Worm (Caenorhabditis elegans): ENCODE results near the gene nhr-234.

The nhr-234 gene

ce11 chrII:12666042-12666441 is 29.6 kb downstream of the nhr-234 start:
- TF ChIP-seq sox-4 (tag; optimal IDR thresholded peaks at IDR 0.05) (no peak), nhr-71 (tag; optimal IDR thresholded peaks at IDR 0.05) (no peak), fkh-8 (tag; optimal IDR thresholded peaks at IDR 0.05) (peak; percentile 3), ets-5 (GFP tag; IDR thresholded peaks at IDR 0.05) (no peak), pag-3 (tag; optimal IDR thresholded peaks at IDR 0.05; ENCODE audit: borderline replicate concordance, insufficient read depth) (no peak), unc-130 (tag; optimal IDR thresholded peaks at IDR 0.05) (no peak), lin-35 (GFP tag; optimal IDR thresholded peaks at IDR 0.05) (no peak), swsn-7 (tag; optimal IDR thresholded peaks at IDR 0.05) (no peak), aha-1 (tag; optimal IDR thresholded peaks at IDR 0.05) (no peak), zip-4 (GFP tag; optimal IDR thresholded peaks at IDR 0.05) (no peak), lin-14 (GFP tag; optimal IDR thresholded peaks at IDR 0.05) (no peak), nhr-76 (tag; optimal IDR thresholded peaks at IDR 0.05) (no peak), dpl-1 (GFP tag; optimal IDR thresholded peaks at IDR 0.05) (no peak), elt-3 (tag; optimal IDR thresholded peaks at IDR 0.05) (no peak), elt-2 (tag; optimal IDR thresholded peaks at IDR 0.05) (no peak), mdl-1 (tag; optimal IDR thresholded peaks at IDR 0.05) (no peak), efl-1 (optimal IDR thresholded peaks at IDR 0.05) (no peak), efl-1 (GFP tag; optimal IDR thresholded peaks at IDR 0.05 in 1 of 2) (peak in 1 of 2 experiments; percentile 28)

- TF ChIP-seq sptf-1 (tag; optimal IDR thresholded peaks at IDR 0.05) (no peak), rnt-1 (tag; optimal IDR thresholded peaks at IDR 0.05) (no peak), efl-1 (optimal IDR thresholded peaks at IDR 0.05) (no peak), efl-1 (GFP tag; optimal IDR thresholded peaks at IDR 0.05 in 1 of 2) (peak in 1 of 2 experiments; percentile 10), efl-3 (GFP tag; optimal IDR thresholded peaks at IDR 0.05) (no peak)
Observed at ce11 chrII:12668148-12668547, 31.7 kb downstream of the nhr-234 start.

ce11 chrII:12668874-12669273 is 32.4 kb downstream of the nhr-234 start:
- no peak for TF ChIP-seq elt-3 (tag; optimal IDR thresholded peaks at IDR 0.05)
- TF ChIP-seq pqm-1 (tag; optimal IDR thresholded peaks at IDR 0.05): no peak
- no peak for TF ChIP-seq ets-5 (GFP tag; IDR thresholded peaks at IDR 0.05)
- TF ChIP-seq C04F5.9 (tag; optimal IDR thresholded peaks at IDR 0.05): no peak
- TF ChIP-seq vab-15 (tag; optimal IDR thresholded peaks at IDR 0.05): no peak
- no peak for TF ChIP-seq C16A3.4 (tag; optimal IDR thresholded peaks at IDR 0.05)
- TF ChIP-seq snpc-4 (tag; optimal IDR thresholded peaks at IDR 0.05): no peak
- no peak for TF ChIP-seq pag-3 (tag; optimal IDR thresholded peaks at IDR 0.05; ENCODE audit: borderline replicate concordance, insufficient read depth)
- no peak for TF ChIP-seq nhr-19 (GFP tag; conservative IDR thresholded peaks at IDR 0.05)
- no peak for TF ChIP-seq alr-1 (tag; optimal IDR thresholded peaks at IDR 0.05; ENCODE audit: borderline replicate concordance)
- TF ChIP-seq dsc-1 (tag; optimal IDR thresholded peaks at IDR 0.05): peak; percentile 88
- no peak for TF ChIP-seq irx-1 (tag; optimal IDR thresholded peaks at IDR 0.05)
- no peak for TF ChIP-seq unc-86 (tag; optimal IDR thresholded peaks at IDR 0.05)
- peak; percentile 3 for TF ChIP-seq swsn-7 (tag; optimal IDR thresholded peaks at IDR 0.05)
- TF ChIP-seq efl-3 (GFP tag; optimal IDR thresholded peaks at IDR 0.05): no peak
- TF ChIP-seq fkh-8 (tag; optimal IDR thresholded peaks at IDR 0.05): peak; percentile 82
- TF ChIP-seq nhr-90 (tag; optimal IDR thresholded peaks at IDR 0.05; ENCODE audit: poor library complexity): no peak
- peak; percentile 21 for TF ChIP-seq egl-13 (tag; optimal IDR thresholded peaks at IDR 0.05)
- TF ChIP-seq ces-1 (GFP tag; optimal IDR thresholded peaks at IDR 0.05): no peak
- peak; percentile 32 for TF ChIP-seq fkh-4 (tag; optimal IDR thresholded peaks at IDR 0.05; ENCODE audit: borderline replicate concordance)
- TF ChIP-seq nhr-20 (tag; optimal IDR thresholded peaks at IDR 0.05): peak; percentile 6
- TF ChIP-seq zip-4 (GFP tag; optimal IDR thresholded peaks at IDR 0.05): no peak
- TF ChIP-seq hlh-17 (GFP tag; optimal IDR thresholded peaks at IDR 0.05; ENCODE audit: borderline replicate concordance): no peak
- TF ChIP-seq nhr-47 (tag; optimal IDR thresholded peaks at IDR 0.05): peak; percentile 44
- peak; percentile 69 for TF ChIP-seq pax-3 (tag; optimal IDR thresholded peaks at IDR 0.05)
- no peak for TF ChIP-seq jun-1 (tag; optimal IDR thresholded peaks at IDR 0.05)
- TF ChIP-seq rnt-1 (tag; optimal IDR thresholded peaks at IDR 0.05): no peak
- TF ChIP-seq zag-1 (tag; optimal IDR thresholded peaks at IDR 0.05): no peak
- no peak for TF ChIP-seq F16B12.6 (tag; optimal IDR thresholded peaks at IDR 0.05)
- TF ChIP-seq lin-35 (GFP tag; optimal IDR thresholded peaks at IDR 0.05): no peak
- no peak for TF ChIP-seq isw-1 (GFP tag; IDR thresholded peaks at IDR 0.05)
- TF ChIP-seq lin-39 (tag; optimal IDR thresholded peaks at IDR 0.05): no peak
- peak; percentile 17 for TF ChIP-seq nhr-71 (tag; optimal IDR thresholded peaks at IDR 0.05)
- TF ChIP-seq ceh-8 (GFP tag; optimal IDR thresholded peaks at IDR 0.05): no peak

Data from whole organism, L1 larva.